Fruit fly (Drosophila melanogaster): Measurements from ENCODE around the gene CG14082.
A peak's percentile ranks its signal among the peaks of the same experiment; 100 is the strongest.

DNA sequence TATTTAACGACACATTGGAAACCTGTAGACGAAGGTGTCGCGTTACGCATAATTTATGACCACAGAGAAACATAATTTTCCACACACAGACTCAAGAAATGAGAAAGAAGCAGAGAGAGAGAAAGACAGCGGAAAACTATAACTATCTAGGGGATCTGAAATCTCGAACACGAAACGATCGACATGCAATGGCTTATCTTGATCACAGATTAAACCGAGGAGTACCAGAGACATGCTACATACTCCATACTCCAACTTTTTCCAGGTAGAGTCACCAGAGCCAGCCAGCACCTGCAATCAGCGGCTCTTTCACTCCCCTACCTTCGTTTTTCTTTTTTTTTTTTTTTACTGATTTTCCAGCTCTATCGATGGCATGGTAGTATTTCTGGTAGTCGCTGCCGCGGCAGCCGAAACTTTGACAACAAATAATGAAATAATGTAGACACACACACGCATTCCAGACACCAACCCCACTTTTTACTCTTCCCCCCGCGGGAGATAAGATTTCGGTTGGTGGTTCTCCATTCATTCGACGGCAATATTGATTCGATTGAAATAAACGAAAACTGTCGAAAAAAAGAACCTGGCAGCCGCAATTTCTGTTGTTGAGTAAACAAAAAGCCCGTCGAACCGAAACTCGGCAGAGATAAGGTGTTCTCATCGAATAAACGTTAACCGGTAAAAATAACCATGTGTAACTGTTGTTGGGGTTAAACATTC lies 30.1 kb upstream of the CG14082 start:
- TF ChIP-seq CrebA (GFP tag; optimal IDR thresholded peaks at IDR 0.05; ENCODE audit: borderline replicate concordance) (no peak), h (GFP tag; optimal IDR thresholded peaks at IDR 0.05) (peak; percentile 53), brk (GFP tag; optimal IDR thresholded peaks at IDR 0.05) (no peak), Vsx2 (GFP tag; optimal IDR thresholded peaks at IDR 0.05; ENCODE audit: partially characterized antibody) (no peak), jim (GFP tag; optimal IDR thresholded peaks at IDR 0.05) (no peak), psq (GFP tag; optimal IDR thresholded peaks at IDR 0.05) (no peak), dl (GFP tag; optimal IDR thresholded peaks at IDR 0.05; ENCODE audit: insufficient read depth in 1 of 2, partially characterized antibody in 2 of 2) (no peak), Abd-B (GFP tag; optimal IDR thresholded peaks at IDR 0.05) (no peak), CG32264 (GFP tag; optimal IDR thresholded peaks at IDR 0.05) (no peak)

Measured in whole organism, wandering third instar larva.